Fruit fly (Drosophila melanogaster) whole organism, embryonic: Measurements from ENCODE around the gene CG2006.
A peak's percentile ranks its signal among the peaks of the same experiment; 100 is the strongest.

ENCODE experiments used
- Aef1 ChIP-seq: fragments of 200-800 bp; sonication (Bioruptor generic); IDR thresholded peaks from 3 replicates; pipeline ENCODE4 v1.3.6; 2022; ENCODE audit warnings: missing biosample characterization, missing genetic modification characterization
- Awh ChIP-seq: fragments of 200-800 bp; sonication (Bioruptor generic); IDR thresholded peaks from 2 replicates; pipeline ENCODE4, ENCODE4 v1.3.6; 2022; ENCODE audit warnings: missing biosample characterization, missing genetic modification characterization
- CG10267 ChIP-seq: fragments of 200-800 bp; sonication (Bioruptor generic); optimal IDR thresholded peaks from 2 replicates; lab custom pipeline; 2018; ENCODE audit warnings: missing biosample characterization, mild to moderate bottlenecking, missing genetic modification characterization, moderate library complexity
- CG11504 ChIP-seq: fragments of 200-800 bp; sonication (Bioruptor generic); optimal IDR thresholded peaks from 3 replicates; lab custom pipeline; 2019; ENCODE audit warnings: missing biosample characterization, mild to moderate bottlenecking, missing genetic modification characterization, moderate library complexity
- CG12155 ChIP-seq: fragments of 200-800 bp; sonication (Bioruptor generic); optimal IDR thresholded peaks from 3 replicates; lab custom pipeline; 2016; ENCODE audit warnings: missing biosample characterization, missing genetic modification characterization
- CG12391 ChIP-seq: fragments of 200-800 bp; sonication (Bioruptor generic); optimal IDR thresholded peaks from 3 replicates; lab custom pipeline; 2018; ENCODE audit warnings: missing biosample characterization, mild to moderate bottlenecking, missing genetic modification characterization, moderate library complexity
- CG13287 ChIP-seq: fragments of 200-800 bp; sonication (Bioruptor generic); IDR thresholded peaks from 2 replicates; pipeline ENCODE4 v1.3.6; 2022; ENCODE audit warnings: missing biosample characterization, missing genetic modification characterization; ENCODE audit not compliant: partially characterized antibody
- CG17186 ChIP-seq: fragments of 200-800 bp; sonication (Bioruptor generic); optimal IDR thresholded peaks from 3 replicates; lab custom pipeline; 2017; ENCODE audit warnings: missing biosample characterization, missing genetic modification reagents, missing genetic modification characterization
- CG17385 ChIP-seq: fragments of 200-800 bp; sonication (Bioruptor generic); optimal IDR thresholded peaks from 3 replicates; lab custom pipeline; 2018; ENCODE audit warnings: missing biosample characterization, mild to moderate bottlenecking, missing genetic modification characterization
- CG1832 ChIP-seq: fragments of 200-800 bp; sonication (Bioruptor generic); optimal IDR thresholded peaks from 2 replicates; lab custom pipeline; 2017; ENCODE audit warnings: missing biosample characterization, mild to moderate bottlenecking, missing genetic modification characterization, inconsistent platforms
- CG3163 ChIP-seq: fragments of 200-800 bp; sonication (Bioruptor generic); optimal IDR thresholded peaks from 3 replicates; lab custom pipeline; 2016; ENCODE audit warnings: missing biosample characterization, missing genetic modification characterization
- CG32767 ChIP-seq: fragments of 200-800 bp; sonication (Bioruptor generic); IDR thresholded peaks from 2 replicates; pipeline ENCODE4 v1.3.6; 2022; ENCODE audit warnings: missing biosample characterization, missing genetic modification characterization
- CG4360 ChIP-seq: fragments of 200-800 bp; sonication (Bioruptor generic); IDR thresholded peaks from 2 replicates; pipeline ENCODE4 v1.3.6; 2022; ENCODE audit warnings: missing biosample characterization, missing genetic modification characterization
- CG4404 ChIP-seq: fragments of 200-800 bp; sonication (Bioruptor generic); IDR thresholded peaks from 2 replicates; pipeline ENCODE4 v1.3.6; 2022; ENCODE audit warnings: missing biosample characterization, missing genetic modification characterization
- CG5180 ChIP-seq: fragments of 200-800 bp; sonication (Bioruptor generic); optimal IDR thresholded peaks from 3 replicates; lab custom pipeline; 2017; ENCODE audit warnings: missing biosample characterization, missing genetic modification characterization, mild to moderate bottlenecking, moderate library complexity, missing genetic modification reagents
- CG6254 ChIP-seq: fragments of 200-800 bp; sonication (Bioruptor generic); optimal IDR thresholded peaks from 3 replicates; lab custom pipeline; 2017; ENCODE audit warnings: mild to moderate bottlenecking, missing biosample characterization, missing genetic modification reagents, missing genetic modification characterization
- CG6654 ChIP-seq: fragments of 200-800 bp; sonication (Bioruptor generic); optimal IDR thresholded peaks from 2 replicates; lab custom pipeline; 2017; ENCODE audit warnings: missing biosample characterization, mild to moderate bottlenecking, missing genetic modification characterization
- CG7786 ChIP-seq: fragments of 200-800 bp; sonication (Bioruptor generic); optimal IDR thresholded peaks from 2 replicates; lab custom pipeline; 2016; ENCODE audit warnings: missing biosample characterization, missing genetic modification characterization
- CkIIα-i1 ChIP-seq: fragments of 200-800 bp; sonication (Bioruptor generic); IDR thresholded peaks from 2 replicates; pipeline ENCODE4 v1.3.6; 2022; ENCODE audit warnings: missing biosample characterization, missing genetic modification characterization
- CoRest ChIP-seq: fragments of 200-800 bp; sonication (Bioruptor generic); optimal IDR thresholded peaks from 3 replicates; lab custom pipeline; 2018; ENCODE audit warnings: missing biosample characterization, mild to moderate bottlenecking, missing genetic modification characterization, moderate library complexity
- CrebB ChIP-seq: fragments of 200-800 bp; sonication (Bioruptor generic); optimal IDR thresholded peaks from 3 replicates; lab custom pipeline; 2018; ENCODE audit warnings: missing biosample characterization, mild to moderate bottlenecking, missing genetic modification characterization
- Dll ChIP-seq: fragments of 200-800 bp; sonication (Bioruptor generic); IDR thresholded peaks from 4 replicates; pipeline ENCODE4 v1.3.6; 2022; ENCODE audit warnings: missing biosample characterization, missing genetic modification characterization; ENCODE audit not compliant: partially characterized antibody
- ERR ChIP-seq: fragments of 200-800 bp; sonication (Bioruptor generic); optimal IDR thresholded peaks from 2 replicates; lab custom pipeline; 2016; ENCODE audit warnings: missing biosample characterization, missing genetic modification characterization
- Fer2 ChIP-seq: fragments of 200-800 bp; sonication (Bioruptor generic); optimal IDR thresholded peaks from 2 replicates; lab custom pipeline; 2018; ENCODE audit warnings: missing biosample characterization, mild to moderate bottlenecking, missing genetic modification characterization, moderate library complexity
- MESR4 ChIP-seq: fragments of 200-800 bp; sonication (Bioruptor generic); optimal IDR thresholded peaks from 2 replicates; lab custom pipeline; 2018; ENCODE audit warnings: missing biosample characterization, mild to moderate bottlenecking, missing genetic modification characterization, moderate library complexity
- Oaz ChIP-seq: fragments of 200-800 bp; sonication (Bioruptor generic); IDR thresholded peaks from 2 replicates; pipeline ENCODE4 v1.3.6; 2022; ENCODE audit warnings: missing biosample characterization, missing genetic modification characterization
- Optix ChIP-seq: fragments of 200-800 bp; sonication (Bioruptor generic); IDR thresholded peaks from 3 replicates; pipeline ENCODE4 v1.3.6; 2022; ENCODE audit warnings: missing biosample characterization, missing genetic modification characterization
- Ravus ChIP-seq: fragments of 200-800 bp; sonication (Bioruptor generic); IDR thresholded peaks from 2 replicates; pipeline ENCODE4 v1.3.6; 2022; ENCODE audit warnings: missing biosample characterization, missing genetic modification characterization
- Rfx ChIP-seq: fragments of 200-800 bp; sonication (Bioruptor generic); IDR thresholded peaks from 2 replicates; pipeline ENCODE4 v1.3.6; 2022; ENCODE audit warnings: missing biosample characterization, missing genetic modification characterization
- ap ChIP-seq: fragments of 200-800 bp; sonication (Bioruptor generic); IDR thresholded peaks from 2 replicates; pipeline ENCODE4 v1.3.6; 2022; ENCODE audit warnings: missing biosample characterization, missing genetic modification characterization
- bsh ChIP-seq, 2 experiments: fragments of 200-800 bp; sonication (Bioruptor generic); optimal IDR thresholded peaks; 2 replicates each; lab custom pipeline; 2017 to 2018; ENCODE audit warnings: mild to moderate bottlenecking in 2 of 2, missing biosample characterization in 2 of 2, missing genetic modification characterization in 2 of 2, moderate library complexity in 1 of 2
- cg ChIP-seq: fragments of 200-800 bp; sonication (Bioruptor generic); optimal IDR thresholded peaks from 3 replicates; lab custom pipeline; 2019; ENCODE audit warnings: missing biosample characterization, mild to moderate bottlenecking, missing genetic modification characterization, moderate library complexity
- ci ChIP-seq: fragments of 200-800 bp; sonication (Bioruptor generic); IDR thresholded peaks from 3 replicates; pipeline ENCODE4 v1.3.6; 2022; ENCODE audit warnings: missing biosample characterization, missing genetic modification characterization
- eve ChIP-seq, 2 experiments: fragments of >200 bp; optimal IDR thresholded peaks; 2 replicates each; lab custom pipeline; 2017; ENCODE audit warnings: missing biosample characterization in 2 of 2, missing genetic modification characterization in 2 of 2
- fd3F ChIP-seq: fragments of 200-800 bp; sonication (Bioruptor generic); optimal IDR thresholded peaks from 2 replicates; lab custom pipeline; 2018; ENCODE audit warnings: missing biosample characterization, mild to moderate bottlenecking, missing genetic modification characterization, moderate library complexity
- grau ChIP-seq: fragments of 200-800 bp; optimal IDR thresholded peaks from 3 replicates; lab custom pipeline; 2019; ENCODE audit warnings: missing biosample characterization, mild to moderate bottlenecking, missing genetic modification characterization, moderate library complexity
- mirr ChIP-seq: fragments of 200-800 bp; sonication (Bioruptor generic); optimal IDR thresholded peaks from 3 replicates; lab custom pipeline; 2018; ENCODE audit warnings: missing biosample characterization, mild to moderate bottlenecking, missing genetic modification characterization
- nmo ChIP-seq: fragments of 200-800 bp; sonication (Bioruptor generic); optimal IDR thresholded peaks from 2 replicates; lab custom pipeline; 2018; ENCODE audit warnings: missing biosample characterization, mild to moderate bottlenecking, missing genetic modification characterization, moderate library complexity
- nom ChIP-seq: fragments of 200-800 bp; sonication (Bioruptor generic); optimal IDR thresholded peaks from 2 replicates; lab custom pipeline; 2017; ENCODE audit warnings: missing biosample characterization, missing genetic modification characterization, mild to moderate bottlenecking, moderate library complexity, missing genetic modification reagents
- onecut ChIP-seq: fragments of 200-800 bp; sonication (Bioruptor generic); IDR thresholded peaks from 2 replicates; pipeline ENCODE4 v1.3.6; 2022; ENCODE audit warnings: missing biosample characterization, missing genetic modification characterization
- p53 ChIP-seq: fragments of 200-800 bp; sonication (Bioruptor generic); optimal IDR thresholded peaks from 2 replicates; lab custom pipeline; 2016; ENCODE audit warnings: missing biosample characterization, missing genetic modification characterization
- sd ChIP-seq: fragments of 200-800 bp; sonication (Bioruptor generic); optimal IDR thresholded peaks from 3 replicates; lab custom pipeline; 2018; ENCODE audit warnings: missing biosample characterization, mild to moderate bottlenecking, missing genetic modification characterization, moderate library complexity
- sens ChIP-seq: fragments of 200-800 bp; sonication (Bioruptor generic); peaks from one replicate; lab custom pipeline; 2016; ENCODE audit warnings: missing biosample characterization, missing genetic modification characterization
- stwl ChIP-seq: fragments of 200-800 bp; sonication (Bioruptor generic); optimal IDR thresholded peaks from 3 replicates; lab custom pipeline; 2018; ENCODE audit warnings: missing biosample characterization, mild to moderate bottlenecking, missing genetic modification characterization, moderate library complexity
- sug ChIP-seq: fragments of 200-800 bp; optimal IDR thresholded peaks from 2 replicates; lab custom pipeline; 2019; ENCODE audit warnings: missing biosample characterization, mild to moderate bottlenecking, missing genetic modification characterization, moderate library complexity
- tap ChIP-seq: fragments of 200-800 bp; optimal IDR thresholded peaks from 3 replicates; lab custom pipeline; 2019; ENCODE audit warnings: missing biosample characterization, mild to moderate bottlenecking, missing genetic modification characterization, moderate library complexity
- tin ChIP-seq: fragments of 200-800 bp; sonication (Bioruptor generic); optimal IDR thresholded peaks from 3 replicates; lab custom pipeline; 2016; ENCODE audit warnings: missing biosample characterization, missing genetic modification characterization
- tio ChIP-seq: fragments of 200-800 bp; sonication (Bioruptor generic); optimal IDR thresholded peaks from 2 replicates; lab custom pipeline; 2017; ENCODE audit warnings: missing biosample characterization, missing genetic modification characterization, inconsistent platforms
- unpg ChIP-seq: fragments of 200-800 bp; sonication (Bioruptor generic); optimal IDR thresholded peaks from 3 replicates; lab custom pipeline; 2018; ENCODE audit warnings: missing biosample characterization, mild to moderate bottlenecking, missing genetic modification characterization, moderate library complexity
- zen2 ChIP-seq: fragments of 200-800 bp; sonication (Bioruptor generic); IDR thresholded peaks from 3 replicates; pipeline ENCODE4 v1.3.6; 2022; ENCODE audit warnings: missing biosample characterization, missing genetic modification characterization; ENCODE audit not compliant: partially characterized antibody

Gene CG2006

dm6 chr3R:29457215-29457614 lies 32.1 kb upstream of the CG2006 start (continued):
- TF ChIP-seq stwl (tag; lab: Kevin White, UChicago): peak; percentile 50
- peak; percentile 29 for TF ChIP-seq CG13287
- no peak for TF ChIP-seq fd3F
- TF ChIP-seq Dll: peak; percentile 38; the same call in 1 of the 4 replicates
- no peak for TF ChIP-seq CrebB
- TF ChIP-seq sens: peak; percentile 35
- peak; percentile 98 for TF ChIP-seq CG12155
- peak; percentile 31; the same call in 1 of the 3 replicates for TF ChIP-seq zen2 (GFP tag; lab: Robert Waterston, UW)
- no peak for TF ChIP-seq Optix
- peak; percentile 28; the same call in 1 of the 2 replicates for TF ChIP-seq CG32767 (GFP tag; lab: Robert Waterston, UW)
- 0 out of 2 replicates have a peak, but pooled peaks have one; percentile 16 for TF ChIP-seq Rfx (GFP tag; lab: Robert Waterston, UW)
- peak; percentile 35 for TF ChIP-seq CG1832 (GFP tag; lab: Kevin White, UChicago)
- TF ChIP-seq CG11504: peak; percentile 4
- TF ChIP-seq ci (GFP tag; lab: Robert Waterston, UW): peak; percentile 42; the same call in 1 of the 3 replicates
- TF ChIP-seq CG3163 (GFP tag; lab: Kevin White, UChicago): peak; percentile 87
- TF ChIP-seq nom (GFP tag; lab: Kevin White, UChicago): peak; percentile 12
- TF ChIP-seq cg (GFP tag; lab: Kevin White, UChicago): peak; percentile 37
- no peak for TF ChIP-seq CG7786 (GFP tag; lab: Kevin White, UChicago)
- no peak for TF ChIP-seq ap (GFP tag; lab: Robert Waterston, UW)
- no peak for TF ChIP-seq Oaz (GFP tag; lab: Robert Waterston, UW)
- peak; percentile 1 for TF ChIP-seq MESR4

DNA sequence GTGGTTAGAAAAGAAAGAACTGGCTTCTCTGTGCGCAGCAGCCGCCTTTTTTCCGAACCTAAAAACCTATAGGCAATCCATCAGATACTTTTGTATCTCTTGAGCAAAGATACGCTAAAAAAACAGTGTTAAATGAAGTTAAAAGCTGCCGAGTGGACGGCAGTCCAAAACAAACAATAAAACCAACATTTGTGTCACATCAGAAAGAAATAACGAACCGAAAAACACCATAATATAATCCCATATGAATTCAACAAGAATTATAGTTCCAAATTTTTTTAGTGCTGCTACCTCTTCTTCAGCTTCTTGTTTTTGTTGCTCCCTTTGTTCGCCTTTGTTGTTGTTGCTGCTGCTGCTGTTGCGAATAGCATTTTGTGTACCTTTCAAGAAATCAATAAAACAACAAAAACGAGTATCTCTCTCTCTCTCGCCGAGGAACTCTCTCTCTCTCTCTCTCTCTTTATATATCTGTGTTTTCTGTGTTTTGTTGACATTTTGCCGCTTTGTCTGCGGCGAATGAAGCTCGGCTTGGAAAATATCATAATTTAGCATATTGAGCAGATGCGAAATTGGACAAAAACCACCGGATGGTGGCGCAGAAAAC lies 31.4 kb upstream of the CG2006 start:
- TF ChIP-seq CkIIα-i1 (GFP tag; lab: Robert Waterston, UW): no peak
- TF ChIP-seq CG5180 (GFP tag; lab: Kevin White, UChicago): no peak
- no peak for TF ChIP-seq Ravus (GFP tag; lab: Robert Waterston, UW)
- TF ChIP-seq Awh (GFP tag; lab: Robert Waterston, UW): no peak
- no peak for TF ChIP-seq tio (GFP tag; lab: Kevin White, UChicago)
- TF ChIP-seq tin (GFP tag; lab: Kevin White, UChicago): no peak
- no peak for TF ChIP-seq p53
- no peak for TF ChIP-seq CG6654 (GFP tag; lab: Kevin White, UChicago)
- TF ChIP-seq nmo (GFP tag; lab: Kevin White, UChicago): no peak
- no peak for TF ChIP-seq Oaz (GFP tag; lab: Robert Waterston, UW)
- TF ChIP-seq CG10267 (tag; lab: Kevin White, UChicago): no peak
- TF ChIP-seq CG4404 (GFP tag; lab: Robert Waterston, UW): no peak
- TF ChIP-seq CG6254 (GFP tag; lab: Kevin White, UChicago): no peak
- no peak for TF ChIP-seq Fer2 (tag; lab: Kevin White, UChicago)
- TF ChIP-seq ERR: no peak
- TF ChIP-seq unpg: no peak
- TF ChIP-seq CG17385 (GFP tag; lab: Kevin White, UChicago): peak; percentile 35
- TF ChIP-seq CG4360 (GFP tag; lab: Robert Waterston, UW): peak; percentile 98
- TF ChIP-seq eve (GFP tag; optimal IDR thresholded peaks at IDR 0.05; lab: Kevin White, UChicago): peak in 1 of 2 experiments; percentile 81
- TF ChIP-seq tap: no peak
- TF ChIP-seq sens: no peak
- TF ChIP-seq CoRest (tag; lab: Kevin White, UChicago): peak; percentile 7
- TF ChIP-seq sug (tag; lab: Kevin White, UChicago): no peak
- peak; percentile 99 for TF ChIP-seq onecut (GFP tag; lab: Robert Waterston, UW)
- no peak for TF ChIP-seq CG12391
- no peak for TF ChIP-seq CG17186 (GFP tag; lab: Kevin White, UChicago)
- TF ChIP-seq CG12155: no peak
- TF ChIP-seq Aef1: peak; percentile 63
- no peak for TF ChIP-seq bsh (GFP tag; optimal IDR thresholded peaks at IDR 0.05; lab: Kevin White, UChicago)
- TF ChIP-seq grau: no peak
- no peak for TF ChIP-seq sd
- TF ChIP-seq mirr (GFP tag; lab: Kevin White, UChicago): no peak
